Worm (Caenorhabditis elegans) whole organism, early embryonic: Measurements from ENCODE around the gene sdc-3.

Source experiments
- B0310.2 ChIP-seq: sonication (generic microtip); optimal IDR thresholded peaks from 2 replicates; lab custom pipeline; 2016; ENCODE audit warnings: mild to moderate bottlenecking, missing genetic modification characterization, missing compliant biosample characterization
- F13C5.2 ChIP-seq: sonication (generic microtip); optimal IDR thresholded peaks from 2 replicates; lab custom pipeline; 2017; ENCODE audit warnings: mild to moderate bottlenecking, missing genetic modification characterization, inconsistent platforms, missing compliant biosample characterization
- aly-1 ChIP-seq: sonication (generic microtip); optimal IDR thresholded peaks from 2 replicates; lab custom pipeline; 2016; ENCODE audit warnings: missing genetic modification characterization, missing compliant biosample characterization
- ama-1 ChIP-seq: fragments of 150-350 bp; optimal IDR thresholded peaks from 2 replicates; lab custom pipeline; 2014
- ceh-13 ChIP-seq: fragments of 200-800 bp; sonication (Bioruptor generic); optimal IDR thresholded peaks from 2 replicates; lab custom pipeline; 2018; ENCODE audit warnings: mild to moderate bottlenecking, missing genetic modification characterization, missing compliant biosample characterization
- ceh-36 ChIP-seq: sonication (generic microtip); optimal IDR thresholded peaks from 2 replicates; lab custom pipeline; 2016; ENCODE audit warnings: missing genetic modification characterization, inconsistent platforms, missing compliant biosample characterization
- ets-7 ChIP-seq: sonication (generic microtip); optimal IDR thresholded peaks from 2 replicates; lab custom pipeline; 2016; ENCODE audit warnings: missing genotype, missing genetic modification characterization, missing compliant biosample characterization
- flt-1 ChIP-seq: fragments of 200-800 bp; sonication (Bioruptor generic); IDR thresholded peaks from 2 replicates; pipeline ENCODE4 v1.3.6; 2022; ENCODE audit warnings: missing genetic modification characterization, missing compliant biosample characterization
- hmbx-1 ChIP-seq: sonication (generic microtip); optimal IDR thresholded peaks from 2 replicates; lab custom pipeline; 2016; ENCODE audit warnings: mild to moderate bottlenecking, missing genetic modification characterization, missing compliant biosample characterization
- hmg-4 ChIP-seq: fragments of 200-800 bp; sonication (Bioruptor generic); optimal IDR thresholded peaks from 2 replicates; lab custom pipeline; 2018; ENCODE audit warnings: mild to moderate bottlenecking, missing genetic modification characterization, missing compliant biosample characterization
- hnd-1 ChIP-seq: sonication (generic microtip); optimal IDR thresholded peaks from 2 replicates; lab custom pipeline; 2016; ENCODE audit warnings: missing genetic modification characterization, missing compliant biosample characterization
- pes-1 ChIP-seq: fragments of 200-800 bp; sonication (Bioruptor generic); IDR thresholded peaks from 2 replicates; pipeline ENCODE4 v1.3.6; 2022; ENCODE audit warnings: missing genetic modification reagents, missing genetic modification characterization, missing compliant biosample characterization
- scrt-1 ChIP-seq: fragments of 200-800 bp; sonication (Bioruptor generic); IDR thresholded peaks from 2 replicates; pipeline ENCODE4 v1.3.6; 2022; ENCODE audit warnings: missing genetic modification characterization, missing compliant biosample characterization
- sea-1 ChIP-seq: fragments of 200-800 bp; sonication (Bioruptor generic); conservative IDR thresholded peaks from 2 replicates; pipeline ENCODE4 v1.3.6; 2022; ENCODE audit warnings: missing genetic modification characterization, missing compliant biosample characterization
- tbx-11 ChIP-seq: fragments of 200-800 bp; sonication (Bioruptor generic); IDR thresholded peaks from 2 replicates; pipeline ENCODE4 v1.3.6; 2022; ENCODE audit warnings: missing genetic modification characterization, missing compliant biosample characterization
- tbx-37 ChIP-seq: fragments of 200-800 bp; sonication (Bioruptor generic); conservative IDR thresholded peaks from 2 replicates; pipeline ENCODE4 v1.3.6; 2022; ENCODE audit warnings: missing genetic modification reagents, missing genetic modification characterization, missing compliant biosample characterization
- tra-4 ChIP-seq: sonication (generic microtip); optimal IDR thresholded peaks from 2 replicates; lab custom pipeline; 2017; ENCODE audit warnings: missing genetic modification characterization, missing compliant biosample characterization

Gene sdc-3

ce11 chrV:15001536-15001935 is 46.5 kb downstream of the sdc-3 start:
- TF ChIP-seq hmbx-1 (no peak), scrt-1 (GFP tag; lab: Robert Waterston, UW) (no peak), hmg-4 (GFP tag; lab: Kevin White, UChicago) (no peak), ceh-13 (GFP tag; lab: Kevin White, UChicago) (no peak), ets-7 (no peak), ama-1 (lab: Kevin White, UChicago) (no peak)

- TF ChIP-seq B0310.2 (tag; lab: Kevin White, UChicago), result no peak
- no peak for TF ChIP-seq hmg-4 (GFP tag; lab: Kevin White, UChicago)
- TF ChIP-seq sea-1 (GFP tag; lab: Robert Waterston, UW), result no peak
- TF ChIP-seq ama-1 (lab: Kevin White, UChicago), result peak; percentile 33
Measured at ce11 chrV:15000055-15000704, 47.8 kb downstream of the sdc-3 start, which contains the start of gene rps-16. Gene rps-16, minus strand, starts transcription at chrV:15000541.

- TF ChIP-seq hmg-4 (GFP tag; lab: Kevin White, UChicago) (no peak), hmbx-1 (no peak), flt-1 (GFP tag; lab: Robert Waterston, UW) (no peak), pes-1 (no peak), hnd-1 (tag; lab: Kevin White, UChicago) (no peak), tbx-37 (GFP tag; lab: Robert Waterston, UW) (no peak), scrt-1 (GFP tag; lab: Robert Waterston, UW) (no peak), ets-7 (no peak), tbx-11 (GFP tag; lab: Robert Waterston, UW) (no peak), F13C5.2 (tag; lab: Kevin White, UChicago) (no peak), sea-1 (GFP tag; lab: Robert Waterston, UW) (no peak), tra-4 (tag; lab: Kevin White, UChicago) (no peak), ceh-36 (no peak), ama-1 (lab: Kevin White, UChicago) (no peak), ceh-13 (GFP tag; lab: Kevin White, UChicago) (no peak), B0310.2 (tag; lab: Kevin White, UChicago) (no peak), aly-1 (no peak)
Measured at ce11 chrV:14999485-15000023, 48.5 kb downstream of the sdc-3 start, which contains the start of gene T01C3.11. Gene T01C3.11, plus strand, starts transcription at chrV:14999535.

ce11 chrV:14996236-14996635 is 51.8 kb downstream of the sdc-3 start, which contains the start of gene irld-14:
Gene irld-14, plus strand, starts transcription at chrV:14996536.
- TF ChIP-seq tbx-37 (GFP tag; lab: Robert Waterston, UW) (no peak), ets-7 (no peak), hnd-1 (tag; lab: Kevin White, UChicago) (no peak), tra-4 (tag; lab: Kevin White, UChicago) (no peak), F13C5.2 (tag; lab: Kevin White, UChicago) (no peak), sea-1 (GFP tag; lab: Robert Waterston, UW) (no peak)

- TF ChIP-seq pes-1 (no peak), flt-1 (GFP tag; lab: Robert Waterston, UW) (no peak), sea-1 (GFP tag; lab: Robert Waterston, UW) (no peak), ceh-13 (GFP tag; lab: Kevin White, UChicago) (no peak), B0310.2 (tag; lab: Kevin White, UChicago) (no peak), tra-4 (tag; lab: Kevin White, UChicago) (no peak), ets-7 (no peak), ama-1 (lab: Kevin White, UChicago) (no peak), tbx-11 (GFP tag; lab: Robert Waterston, UW) (no peak)
Measured at ce11 chrV:14993620-14994019, 54.4 kb downstream of the sdc-3 start, which contains the start of gene fil-1. Gene fil-1, plus strand, starts transcription at chrV:14993838.

- TF ChIP-seq tra-4 (tag; lab: Kevin White, UChicago) (no peak), scrt-1 (GFP tag; lab: Robert Waterston, UW) (no peak), ceh-13 (GFP tag; lab: Kevin White, UChicago) (no peak), ets-7 (no peak), hmbx-1 (no peak), F13C5.2 (tag; lab: Kevin White, UChicago) (no peak), hmg-4 (GFP tag; lab: Kevin White, UChicago) (no peak), sea-1 (GFP tag; lab: Robert Waterston, UW) (no peak)
Measured at ce11 chrV:14992627-14993117, 55.3 kb downstream of the sdc-3 start, which contains the start of gene T01C3.3. Gene T01C3.3, minus strand, starts transcription at chrV:14992677.

- no peak for TF ChIP-seq aly-1
Measured at ce11 chrV:14991489-14991888, 56.5 kb downstream of the sdc-3 start.

- TF ChIP-seq pes-1, result no peak
- TF ChIP-seq flt-1 (GFP tag; lab: Robert Waterston, UW), result no peak
Measured at ce11 chrV:14990843-14991242, 57.2 kb downstream of the sdc-3 start, which contains the start of the genes cdt-2 and T01C3.2. Gene cdt-2, minus strand, starts transcription at chrV:14991126. Gene T01C3.2, plus strand, starts transcription at chrV:14991168.
